Fruit fly (Drosophila melanogaster): ENCODE results near the gene CG1998.
A peak's percentile ranks its signal among the peaks of the same experiment; 100 is the strongest.

CG1998 gene

dm6 chrX:13387373-13387850, 25.5 kb downstream of the CG1998 start, which contains the start of the genes Ype and CG1662:
Gene Ype, minus strand, starts transcription at chrX:13387417.
Gene CG1662, plus strand, starts transcription at chrX:13387563.
- TF ChIP-seq Hr96 (GFP tag; optimal IDR thresholded peaks at IDR 0.05) (no peak), CG11617 (GFP tag; optimal IDR thresholded peaks at IDR 0.05) (peak; percentile 91), tj (GFP tag; optimal IDR thresholded peaks at IDR 0.05) (peak; percentile 89), CG7045 (GFP tag; optimal IDR thresholded peaks at IDR 0.05) (peak; percentile 63), CG12768 (GFP tag; optimal IDR thresholded peaks at IDR 0.05) (peak; percentile 47), kay (GFP tag; ENCODE audit: borderline replicate concordance) (peak; percentile 89), CG1620 (GFP tag; optimal IDR thresholded peaks at IDR 0.05) (peak; percentile 93), cic (GFP tag; optimal IDR thresholded peaks at IDR 0.05) (peak; percentile 14), Mnt (GFP tag; optimal IDR thresholded peaks at IDR 0.05) (peak; percentile 94), Crg-1 (GFP tag; optimal IDR thresholded peaks at IDR 0.05) (peak; percentile 83), cnc (optimal IDR thresholded peaks at IDR 0.05) (no peak), toe (GFP tag; optimal IDR thresholded peaks at IDR 0.05) (peak; percentile 81), CG33017 (tag; optimal IDR thresholded peaks at IDR 0.05) (peak; percentile 58), Clk (GFP tag; optimal IDR thresholded peaks at IDR 0.05) (peak; percentile 53), pad (GFP tag; optimal IDR thresholded peaks at IDR 0.05) (peak; percentile 79), ovo (GFP tag; optimal IDR thresholded peaks at IDR 0.05) (peak; percentile 82), CG5204 (GFP tag; optimal IDR thresholded peaks at IDR 0.05) (no peak), CG7101 (tag; optimal IDR thresholded peaks at IDR 0.05) (peak; percentile 88), bab1 (GFP tag; optimal IDR thresholded peaks at IDR 0.05) (peak; percentile 86), CG14711 (tag; optimal IDR thresholded peaks at IDR 0.05) (peak; percentile 99)

- TF ChIP-seq Crg-1 (GFP tag; optimal IDR thresholded peaks at IDR 0.05) (no peak), CG11617 (GFP tag; optimal IDR thresholded peaks at IDR 0.05) (no peak), CG7101 (tag; optimal IDR thresholded peaks at IDR 0.05) (no peak), CG33017 (tag; optimal IDR thresholded peaks at IDR 0.05) (no peak), cic (GFP tag; optimal IDR thresholded peaks at IDR 0.05) (no peak), bab1 (GFP tag; optimal IDR thresholded peaks at IDR 0.05) (no peak), Mnt (GFP tag; optimal IDR thresholded peaks at IDR 0.05) (no peak), CG1620 (GFP tag; optimal IDR thresholded peaks at IDR 0.05) (no peak), ovo (GFP tag; optimal IDR thresholded peaks at IDR 0.05) (no peak), toe (GFP tag; optimal IDR thresholded peaks at IDR 0.05) (no peak), kay (GFP tag; ENCODE audit: borderline replicate concordance) (no peak), Hr96 (GFP tag; optimal IDR thresholded peaks at IDR 0.05) (no peak), Clk (GFP tag; optimal IDR thresholded peaks at IDR 0.05) (no peak), CG12768 (GFP tag; optimal IDR thresholded peaks at IDR 0.05) (no peak), CG14711 (tag; optimal IDR thresholded peaks at IDR 0.05) (no peak), tj (GFP tag; optimal IDR thresholded peaks at IDR 0.05) (no peak), cnc (optimal IDR thresholded peaks at IDR 0.05) (no peak)
Measured at dm6 chrX:13386776-13387175, 26.1 kb downstream of the CG1998 start.

dm6 chrX:13384583-13385342, 28.1 kb downstream of the CG1998 start, which contains the start of the genes Rbp1-like and Tim9a:
Gene Rbp1-like, minus strand, starts transcription at chrX:13384877.
Gene Tim9a, plus strand, starts transcription at chrX:13385210.
- TF ChIP-seq Mnt (GFP tag; optimal IDR thresholded peaks at IDR 0.05) (peak; percentile 76), cnc (optimal IDR thresholded peaks at IDR 0.05) (no peak), CG11617 (GFP tag; optimal IDR thresholded peaks at IDR 0.05) (peak; percentile 71), ovo (GFP tag; optimal IDR thresholded peaks at IDR 0.05) (peak; percentile 86), CG33017 (tag; optimal IDR thresholded peaks at IDR 0.05) (peak; percentile 47), tj (GFP tag; optimal IDR thresholded peaks at IDR 0.05) (peak; percentile 91), CG12768 (GFP tag; optimal IDR thresholded peaks at IDR 0.05) (peak; percentile 45), CG7101 (tag; optimal IDR thresholded peaks at IDR 0.05) (peak; percentile 76), CG7045 (GFP tag; optimal IDR thresholded peaks at IDR 0.05) (peak; percentile 3), CG1620 (GFP tag; optimal IDR thresholded peaks at IDR 0.05) (peak; percentile 67), CG5204 (GFP tag; optimal IDR thresholded peaks at IDR 0.05) (no peak), Hr96 (GFP tag; optimal IDR thresholded peaks at IDR 0.05) (no peak), bab1 (GFP tag; optimal IDR thresholded peaks at IDR 0.05) (peak; percentile 43), toe (GFP tag; optimal IDR thresholded peaks at IDR 0.05) (peak; percentile 57), Crg-1 (GFP tag; optimal IDR thresholded peaks at IDR 0.05) (peak; percentile 81), pad (GFP tag; optimal IDR thresholded peaks at IDR 0.05) (peak; percentile 75), kay (GFP tag; ENCODE audit: borderline replicate concordance) (peak; percentile 61), cic (GFP tag; optimal IDR thresholded peaks at IDR 0.05) (peak; percentile 30), Clk (GFP tag; optimal IDR thresholded peaks at IDR 0.05) (no peak), CG14711 (tag; optimal IDR thresholded peaks at IDR 0.05) (peak; percentile 78)

- TF ChIP-seq CG12768 (GFP tag; optimal IDR thresholded peaks at IDR 0.05) = no peak
- TF ChIP-seq pad (GFP tag; optimal IDR thresholded peaks at IDR 0.05) = peak; percentile 28
- no peak for TF ChIP-seq CG5204 (GFP tag; optimal IDR thresholded peaks at IDR 0.05)
- TF ChIP-seq toe (GFP tag; optimal IDR thresholded peaks at IDR 0.05) = no peak
- peak; percentile 3 for TF ChIP-seq tj (GFP tag; optimal IDR thresholded peaks at IDR 0.05)
- TF ChIP-seq CG11617 (GFP tag; optimal IDR thresholded peaks at IDR 0.05) = no peak
- TF ChIP-seq Hr96 (GFP tag; optimal IDR thresholded peaks at IDR 0.05) = no peak
Measured at dm6 chrX:13384177-13384576, 28.7 kb downstream of the CG1998 start.

- TF ChIP-seq kay (GFP tag; ENCODE audit: borderline replicate concordance) (no peak), CG14711 (tag; optimal IDR thresholded peaks at IDR 0.05) (peak; percentile 39), CG5204 (GFP tag; optimal IDR thresholded peaks at IDR 0.05) (no peak), ovo (GFP tag; optimal IDR thresholded peaks at IDR 0.05) (no peak), pad (GFP tag; optimal IDR thresholded peaks at IDR 0.05) (peak; percentile 75), Clk (GFP tag; optimal IDR thresholded peaks at IDR 0.05) (no peak), CG12768 (GFP tag; optimal IDR thresholded peaks at IDR 0.05) (peak; percentile 48), cnc (optimal IDR thresholded peaks at IDR 0.05) (no peak), CG7101 (tag; optimal IDR thresholded peaks at IDR 0.05) (peak; percentile 41), cic (GFP tag; optimal IDR thresholded peaks at IDR 0.05) (peak; percentile 51), Mnt (GFP tag; optimal IDR thresholded peaks at IDR 0.05) (peak; percentile 89), Hr96 (GFP tag; optimal IDR thresholded peaks at IDR 0.05) (no peak), CG1620 (GFP tag; optimal IDR thresholded peaks at IDR 0.05) (peak; percentile 77), toe (GFP tag; optimal IDR thresholded peaks at IDR 0.05) (peak; percentile 44), Crg-1 (GFP tag; optimal IDR thresholded peaks at IDR 0.05) (peak; percentile 59), bab1 (GFP tag; optimal IDR thresholded peaks at IDR 0.05) (peak; percentile 61), CG11617 (GFP tag; optimal IDR thresholded peaks at IDR 0.05) (peak; percentile 55), CG33017 (tag; optimal IDR thresholded peaks at IDR 0.05) (no peak), tj (GFP tag; optimal IDR thresholded peaks at IDR 0.05) (peak; percentile 72), CG7045 (GFP tag; optimal IDR thresholded peaks at IDR 0.05) (peak; percentile 9)
Measured at dm6 chrX:13383770-13384169, 29.1 kb downstream of the CG1998 start.
